Fruit fly (Drosophila melanogaster): ENCODE data around the gene CG6236.

The CG6236 gene

dm6 chr3R:15328083-15328779 is at the start of gene CG6236, which contains the start of gene ea:
CG6236 (minus strand) TSS chr3R:15328269.
ea (plus strand) TSS chr3R:15328729.
- no peak for TF ChIP-seq dl (GFP tag; optimal IDR thresholded peaks at IDR 0.05; ENCODE audit: insufficient read depth in 1 of 2, partially characterized antibody in 2 of 2)
- TF ChIP-seq Myc (optimal IDR thresholded peaks at IDR 0.05): peak; percentile 66

dm6 chr3R:15375470-15375869 is 47.4 kb upstream of the CG6236 start:
- TF ChIP-seq lola (GFP tag; optimal IDR thresholded peaks at IDR 0.05) (no peak), Hnf4 (GFP tag; optimal IDR thresholded peaks at IDR 0.05) (no peak), Sp1 (GFP tag; optimal IDR thresholded peaks at IDR 0.05) (no peak), Mio (GFP tag; optimal IDR thresholded peaks at IDR 0.05) (no peak), Vsx2 (GFP tag; optimal IDR thresholded peaks at IDR 0.05; ENCODE audit: partially characterized antibody) (no peak), usp (GFP tag; optimal IDR thresholded peaks at IDR 0.05) (no peak)

dm6 chr3R:15374397-15374796 is 46.3 kb upstream of the CG6236 start, which contains the start of gene Rbp:
Rbp (plus strand) TSS chr3R:15374635.
- TF ChIP-seq Hnf4 (GFP tag; optimal IDR thresholded peaks at IDR 0.05) (no peak), Rel (GFP tag; optimal IDR thresholded peaks at IDR 0.05) (no peak), Rel (tag; optimal IDR thresholded peaks at IDR 0.05) (no peak), Sp1 (GFP tag; optimal IDR thresholded peaks at IDR 0.05) (no peak), brk (GFP tag; optimal IDR thresholded peaks at IDR 0.05) (no peak), Dif (GFP tag; optimal IDR thresholded peaks at IDR 0.05; ENCODE audit: partially characterized antibody) (peak; percentile 21), lola (GFP tag; optimal IDR thresholded peaks at IDR 0.05) (no peak), dsf (GFP tag; optimal IDR thresholded peaks at IDR 0.05; ENCODE audit: borderline replicate concordance) (no peak), Jra (GFP tag; optimal IDR thresholded peaks at IDR 0.05) (no peak)

dm6 chr3R:15371833-15372232 is 43.8 kb upstream of the CG6236 start, which contains the start of the genes Ccm3 and CG6136:
Ccm3 (plus strand) TSS chr3R:15371957.
CG6136 (minus strand) TSS chr3R:15372212.
- TF ChIP-seq ey (GFP tag; optimal IDR thresholded peaks at IDR 0.05): peak; percentile 5
- TF ChIP-seq Sp1 (GFP tag; optimal IDR thresholded peaks at IDR 0.05): peak; percentile 54
- TF ChIP-seq h (GFP tag; optimal IDR thresholded peaks at IDR 0.05): peak; percentile 76
- TF ChIP-seq Mio (GFP tag; optimal IDR thresholded peaks at IDR 0.05): peak; percentile 4
- peak; percentile 36 for TF ChIP-seq OdsH (GFP tag; optimal IDR thresholded peaks at IDR 0.05)
- TF ChIP-seq HLH106 (tag; optimal IDR thresholded peaks at IDR 0.05): peak; percentile 44
- TF ChIP-seq foxo (GFP tag; optimal IDR thresholded peaks at IDR 0.05): peak in 1 of 2 experiments; percentile 48
- peak; percentile 18 for TF ChIP-seq psq (GFP tag; optimal IDR thresholded peaks at IDR 0.05)
- peak; percentile 81 for TF ChIP-seq Hr83 (GFP tag; optimal IDR thresholded peaks at IDR 0.05; ENCODE audit: poor library complexity, severe bottlenecking)
- TF ChIP-seq GATAd (GFP tag; optimal IDR thresholded peaks at IDR 0.05): no peak
- TF ChIP-seq Rel (GFP tag; optimal IDR thresholded peaks at IDR 0.05): no peak
- TF ChIP-seq Rel (tag; optimal IDR thresholded peaks at IDR 0.05): peak; percentile 40
- TF ChIP-seq CG9705 (GFP tag; optimal IDR thresholded peaks at IDR 0.05): peak; percentile 20
- TF ChIP-seq rgr (GFP tag; optimal IDR thresholded peaks at IDR 0.05): peak; percentile 68
- no peak for TF ChIP-seq Dif (GFP tag; optimal IDR thresholded peaks at IDR 0.05; ENCODE audit: partially characterized antibody)
- TF ChIP-seq br (GFP tag; optimal IDR thresholded peaks at IDR 0.05): peak; percentile 71
- no peak for TF ChIP-seq Hnf4 (GFP tag; optimal IDR thresholded peaks at IDR 0.05)
- peak; percentile 50 for TF ChIP-seq fru (GFP tag; optimal IDR thresholded peaks at IDR 0.05)
- no peak for TF ChIP-seq Hr78 (GFP tag; optimal IDR thresholded peaks at IDR 0.05)
- no peak for TF ChIP-seq Dfd (GFP tag; optimal IDR thresholded peaks at IDR 0.05)

- TF ChIP-seq Vsx2 (GFP tag; optimal IDR thresholded peaks at IDR 0.05; ENCODE audit: partially characterized antibody) (no peak), ey (GFP tag; optimal IDR thresholded peaks at IDR 0.05) (no peak), Hnf4 (GFP tag; optimal IDR thresholded peaks at IDR 0.05) (no peak), jim (GFP tag; optimal IDR thresholded peaks at IDR 0.05) (no peak), GATAd (GFP tag; optimal IDR thresholded peaks at IDR 0.05) (no peak), CG32264 (GFP tag; optimal IDR thresholded peaks at IDR 0.05) (no peak), sv (GFP tag; optimal IDR thresholded peaks at IDR 0.05) (no peak), CG9705 (GFP tag; optimal IDR thresholded peaks at IDR 0.05) (no peak), woc (GFP tag; optimal IDR thresholded peaks at IDR 0.05) (no peak), h (GFP tag; optimal IDR thresholded peaks at IDR 0.05) (no peak), Mio (GFP tag; optimal IDR thresholded peaks at IDR 0.05) (no peak), Myc (optimal IDR thresholded peaks at IDR 0.05) (no peak), br (GFP tag; optimal IDR thresholded peaks at IDR 0.05) (no peak), lola (GFP tag; optimal IDR thresholded peaks at IDR 0.05) (no peak)
Observed at dm6 chr3R:15369742-15370141, 41.7 kb upstream of the CG6236 start, which contains the start of gene CG14868. CG14868 (minus strand) TSS chr3R:15369945.
